Worm (Caenorhabditis elegans) whole organism, dauer: Measurements from ENCODE around the gene ubc-20.

ENCODE experiments used
- unc-62 ChIP-seq: sonication (generic microtip); optimal IDR thresholded peaks from 2 replicates; lab custom pipeline; 2017; ENCODE audit warnings: missing biosample characterization, missing genetic modification reagents, missing genetic modification characterization

The ubc-20 gene

ce11 chrIII:209695-210091, 21.1 kb downstream of the ubc-20 start, which contains the start of gene klp-20:
TSS of gene klp-20 (plus strand) at chrIII:209992.
- TF ChIP-seq unc-62 (GFP tag; lab: Kevin White, UChicago), result no peak

DNA sequence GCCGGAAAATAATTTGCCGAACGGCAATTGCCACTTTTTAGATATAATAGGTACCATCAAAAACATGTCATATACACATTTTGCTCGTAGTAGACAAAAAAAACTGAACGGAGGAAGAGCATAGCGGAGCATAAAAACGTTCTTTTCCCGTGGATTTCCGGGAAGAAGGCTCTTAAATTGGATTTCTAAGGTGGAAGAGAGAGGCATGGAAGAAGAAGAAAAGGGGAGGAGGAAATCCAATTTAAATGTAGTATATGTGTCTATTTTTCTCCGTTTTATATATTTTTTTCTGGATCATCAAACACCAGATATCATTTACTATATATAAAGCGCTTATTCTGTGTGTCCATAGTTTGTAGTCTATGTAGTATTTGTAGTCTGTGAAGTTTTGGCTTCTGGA, 22.7 kb downstream of the ubc-20 start:
- no peak for TF ChIP-seq unc-62 (GFP tag; lab: Kevin White, UChicago)

ce11 chrIII:220368-220767, 31.7 kb downstream of the ubc-20 start:
- TF ChIP-seq unc-62 (GFP tag; lab: Kevin White, UChicago), result no peak

- no peak for TF ChIP-seq unc-62 (GFP tag; lab: Kevin White, UChicago)
These were observed 33.9 kb downstream of the ubc-20 start for ce11 chrIII:222508-222907.

ce11 chrIII:227033-227432, 38.4 kb downstream of the ubc-20 start:
- TF ChIP-seq unc-62 (GFP tag; lab: Kevin White, UChicago), result no peak

ce11 chrIII:230129-230528, 41.5 kb downstream of the ubc-20 start, which contains the start of gene hpo-38:
TSS of gene hpo-38 (plus strand) at chrIII:230429.
- TF ChIP-seq unc-62 (GFP tag; lab: Kevin White, UChicago), result no peak

ce11 chrIII:235115-235514, 46.5 kb downstream of the ubc-20 start:
- TF ChIP-seq unc-62 (GFP tag; lab: Kevin White, UChicago), result no peak

DNA sequence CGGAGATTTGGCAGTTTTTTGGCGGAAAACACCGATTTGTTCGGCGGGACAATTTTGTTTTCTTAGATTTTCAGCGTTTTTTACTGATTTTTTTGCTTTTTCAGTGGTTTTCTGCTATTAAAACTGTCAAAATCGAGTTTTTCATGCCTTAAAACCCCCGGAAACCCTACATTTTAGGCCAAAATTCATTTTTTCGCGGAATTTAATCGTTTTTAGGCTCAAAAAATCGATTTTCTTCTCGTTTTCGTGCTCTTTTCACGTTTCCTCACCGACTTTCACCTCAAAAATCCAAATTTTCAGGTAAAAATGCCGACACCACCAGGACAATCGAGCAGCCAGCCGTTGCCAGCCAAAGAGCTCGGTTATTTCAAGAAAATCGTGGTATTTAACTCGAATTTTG, 46.9 kb downstream of the ubc-20 start, which contains the start of gene hpo-29:
TSS of gene hpo-29 (plus strand) at position 301 of the 400 bp plus-strand sequence.
- TF ChIP-seq unc-62 (GFP tag; lab: Kevin White, UChicago), result no peak
